Worm (Caenorhabditis elegans) whole organism, L3 larva: ENCODE results near the gene Y116A8C.469.

Source experiments
- aly-2 ChIP-seq: fragments of 150-350 bp; optimal IDR thresholded peaks from 2 replicates; lab custom pipeline; 2014; ENCODE audit warnings: missing biosample characterization, missing genetic modification characterization
- ama-1 ChIP-seq: fragments of 150-350 bp; optimal IDR thresholded peaks from 2 replicates; lab custom pipeline; 2018
- ceh-16 ChIP-seq: sonication (generic microtip); optimal IDR thresholded peaks from 2 replicates; lab custom pipeline; 2017; ENCODE audit warnings: missing biosample characterization, missing genetic modification characterization
- egl-5 ChIP-seq: fragments of 150-350 bp; optimal IDR thresholded peaks from 2 replicates; lab custom pipeline; 2017; ENCODE audit warnings: missing biosample characterization, missing genetic modification reagents, missing genetic modification characterization, inconsistent platforms
- fkh-10 ChIP-seq: sonication (generic microtip); optimal IDR thresholded peaks from 2 replicates; lab custom pipeline; 2017; ENCODE audit warnings: missing biosample characterization, missing genetic modification reagents, missing genetic modification characterization
- nhr-12 ChIP-seq: fragments of 150-350 bp; optimal IDR thresholded peaks from 2 replicates; lab custom pipeline; 2014; ENCODE audit warnings: missing biosample characterization, missing genetic modification characterization
- nhr-67 ChIP-seq: fragments of 150-350 bp; optimal IDR thresholded peaks from 2 replicates; lab custom pipeline; 2014; ENCODE audit warnings: missing biosample characterization, missing genetic modification characterization
- nhr-76 ChIP-seq: fragments of 150-350 bp; sonication (generic microtip); optimal IDR thresholded peaks from 5 replicates; lab custom pipeline; 2014; ENCODE audit warnings: missing biosample characterization, missing genetic modification characterization
- nhr-77 ChIP-seq: fragments of 150-350 bp; optimal IDR thresholded peaks from 2 replicates; lab custom pipeline; 2014; ENCODE audit warnings: missing biosample characterization, missing genetic modification characterization
- snpc-4 ChIP-seq: fragments of 150-350 bp; optimal IDR thresholded peaks from 2 replicates; lab custom pipeline; 2014; ENCODE audit warnings: missing biosample characterization, missing genetic modification characterization
- unc-39 ChIP-seq: sonication (generic microtip); optimal IDR thresholded peaks from 4 replicates; lab custom pipeline; 2017; ENCODE audit warnings: missing biosample characterization, missing genetic modification characterization
- unc-62 ChIP-seq: fragments of 150-350 bp; sonication (generic microtip); optimal IDR thresholded peaks from 4 replicates; lab custom pipeline; 2014; ENCODE audit warnings: missing biosample characterization, missing genetic modification reagents, missing genetic modification characterization
- ztf-11 ChIP-seq: fragments of 150-350 bp; optimal IDR thresholded peaks from 2 replicates; lab custom pipeline; 2014; ENCODE audit warnings: missing biosample characterization, missing genetic modification characterization
- ztf-4 ChIP-seq: fragments of 150-350 bp; optimal IDR thresholded peaks from 2 replicates; lab custom pipeline; 2014; ENCODE audit warnings: missing biosample characterization, missing genetic modification characterization

- TF ChIP-seq unc-62 (GFP tag; lab: Kevin White, UChicago) = no peak
- TF ChIP-seq aly-2 (tag; lab: Kevin White, UChicago) = no peak
- no peak for TF ChIP-seq snpc-4 (tag; lab: Kevin White, UChicago)
- TF ChIP-seq nhr-12 (tag; lab: Kevin White, UChicago) = no peak
- TF ChIP-seq ztf-4 = no peak
- no peak for TF ChIP-seq nhr-77 (tag; lab: Kevin White, UChicago)
- no peak for TF ChIP-seq fkh-10 (GFP tag; lab: Kevin White, UChicago)
- no peak for TF ChIP-seq unc-39 (tag; lab: Kevin White, UChicago)
- TF ChIP-seq ceh-16 (tag; lab: Kevin White, UChicago) = no peak
- no peak for TF ChIP-seq ztf-11
- no peak for TF ChIP-seq egl-5 (tag; lab: Kevin White, UChicago)
- no peak for TF ChIP-seq nhr-76 (tag; lab: Kevin White, UChicago)
- no peak for TF ChIP-seq ama-1 (lab: Kevin White, UChicago)
- no peak for TF ChIP-seq nhr-67 (tag; lab: Kevin White, UChicago)
Measured at ce11 chrIV:16921999-16922398, 4.3 kb upstream of the Y116A8C.469 start.
